Fruit fly (Drosophila melanogaster) whole organism, embryonic: ENCODE results near the gene IleRS-m.

ENCODE experiments used
- Ada2b ChIP-seq: fragments of 200-800 bp; sonication (Bioruptor generic); IDR thresholded peaks from 2 replicates; pipeline ENCODE4 v1.3.6; 2022; ENCODE audit warnings: missing biosample characterization, missing genetic modification characterization
- Atf6 ChIP-seq: fragments of 200-800 bp; sonication (Bioruptor generic); IDR thresholded peaks from 2 replicates; pipeline ENCODE4 v1.3.6; 2022; ENCODE audit warnings: missing biosample characterization, missing genetic modification characterization
- CG1024 ChIP-seq: fragments of 200-800 bp; sonication (Bioruptor generic); IDR thresholded peaks from 2 replicates; pipeline ENCODE4 v1.3.6; 2022; ENCODE audit warnings: missing biosample characterization, missing genetic modification characterization
- CG10959 ChIP-seq: fragments of 200-800 bp; sonication (Bioruptor generic); IDR thresholded peaks from 2 replicates; pipeline ENCODE4 v1.3.6; 2022; ENCODE audit warnings: missing biosample characterization, missing genetic modification characterization
- CG11560 ChIP-seq: fragments of 200-800 bp; sonication (Bioruptor generic); IDR thresholded peaks from 3 replicates; pipeline ENCODE4 v1.3.6; 2022; ENCODE audit warnings: missing biosample characterization, missing genetic modification characterization
- CG12104 ChIP-seq: fragments of 200-800 bp; sonication (Bioruptor generic); optimal IDR thresholded peaks from 3 replicates; lab custom pipeline; 2016; ENCODE audit warnings: missing biosample characterization, missing genetic modification characterization
- CG12769 ChIP-seq: fragments of 200-800 bp; sonication (Bioruptor generic); optimal IDR thresholded peaks from 2 replicates; lab custom pipeline; 2019; ENCODE audit warnings: missing biosample characterization, mild to moderate bottlenecking, missing genetic modification characterization, moderate library complexity
- CG13894 ChIP-seq: fragments of 200-800 bp; sonication (Bioruptor generic); optimal IDR thresholded peaks from 3 replicates; lab custom pipeline; 2018; ENCODE audit warnings: missing biosample characterization, mild to moderate bottlenecking, missing genetic modification characterization, moderate library complexity
- CG15011 ChIP-seq: fragments of 200-800 bp; sonication (Bioruptor generic); optimal IDR thresholded peaks from 3 replicates; lab custom pipeline; 2018; ENCODE audit warnings: missing biosample characterization, mild to moderate bottlenecking, missing genetic modification characterization
- CG1647 ChIP-seq: fragments of 200-800 bp; sonication (Bioruptor generic); optimal IDR thresholded peaks from 3 replicates; lab custom pipeline; 2016; ENCODE audit warnings: missing biosample characterization, missing genetic modification characterization
- CG17328 ChIP-seq: fragments of 200-800 bp; sonication (Bioruptor generic); IDR thresholded peaks from 2 replicates; pipeline ENCODE4 v1.3.6; 2022; ENCODE audit warnings: missing biosample characterization, missing genetic modification characterization
- CG17359 ChIP-seq: fragments of 200-800 bp; sonication (Bioruptor generic); optimal IDR thresholded peaks from 3 replicates; lab custom pipeline; 2018; ENCODE audit warnings: missing biosample characterization, mild to moderate bottlenecking, missing genetic modification characterization, moderate library complexity
- CG34376 ChIP-seq: fragments of 200-800 bp; sonication (Bioruptor generic); optimal IDR thresholded peaks from 2 replicates; lab custom pipeline; 2018; ENCODE audit warnings: missing biosample characterization, mild to moderate bottlenecking, missing genetic modification characterization
- CG3726 ChIP-seq: fragments of 200-800 bp; sonication (Bioruptor generic); IDR thresholded peaks from 3 replicates; pipeline ENCODE4, ENCODE4 v1.3.6; 2022; ENCODE audit warnings: missing biosample characterization, missing genetic modification characterization
- CG4360 ChIP-seq: fragments of 200-800 bp; sonication (Bioruptor generic); IDR thresholded peaks from 2 replicates; pipeline ENCODE4 v1.3.6; 2022; ENCODE audit warnings: missing biosample characterization, missing genetic modification characterization
- CG4730 ChIP-seq: fragments of 200-800 bp; sonication (Bioruptor generic); IDR thresholded peaks from 2 replicates; pipeline ENCODE4 v1.3.6; 2022; ENCODE audit warnings: missing biosample characterization, missing genetic modification characterization
- CG6813 ChIP-seq: fragments of 200-800 bp; sonication (Bioruptor generic); optimal IDR thresholded peaks from 2 replicates; lab custom pipeline; 2017; ENCODE audit warnings: missing biosample characterization, missing genetic modification characterization, mild to moderate bottlenecking, moderate library complexity, missing genetic modification reagents
- CG8359 ChIP-seq: fragments of 200-800 bp; sonication (Bioruptor generic); optimal IDR thresholded peaks from 2 replicates; lab custom pipeline; 2017; ENCODE audit warnings: missing biosample characterization, mild to moderate bottlenecking, missing genetic modification characterization, borderline replicate concordance
- CG8478 ChIP-seq: fragments of >200 bp; optimal IDR thresholded peaks from 2 replicates; lab custom pipeline; 2018
- CG9437 ChIP-seq: fragments of 200-800 bp; sonication (Bioruptor generic); optimal IDR thresholded peaks from 2 replicates; lab custom pipeline; 2018; ENCODE audit warnings: missing biosample characterization, mild to moderate bottlenecking, missing genetic modification characterization
- CG9876 ChIP-seq: fragments of 200-800 bp; sonication (Bioruptor generic); optimal IDR thresholded peaks from 2 replicates; lab custom pipeline; 2016; ENCODE audit warnings: missing biosample characterization, missing genetic modification characterization
- Dip2 ChIP-seq: fragments of 200-800 bp; sonication (Bioruptor generic); IDR thresholded peaks from 2 replicates; pipeline ENCODE4 v1.3.6; 2022; ENCODE audit warnings: missing biosample characterization, missing genetic modification characterization
- Elba2 ChIP-seq: fragments of 200-800 bp; sonication (Bioruptor generic); optimal IDR thresholded peaks from 3 replicates; lab custom pipeline; 2016; ENCODE audit warnings: missing biosample characterization, missing genetic modification characterization
- H15 ChIP-seq: fragments of 200-800 bp; sonication (Bioruptor generic); IDR thresholded peaks from 3 replicates; pipeline ENCODE4 v1.3.6; 2022; ENCODE audit warnings: missing biosample characterization, missing genetic modification characterization
- HLH4C ChIP-seq: fragments of 200-800 bp; sonication (Bioruptor generic); IDR thresholded peaks from 3 replicates; pipeline ENCODE4 v1.3.6; 2022; ENCODE audit warnings: missing biosample characterization, missing genetic modification characterization; ENCODE audit not compliant: partially characterized antibody
- Max ChIP-seq: fragments of 200-800 bp; sonication (Bioruptor generic); optimal IDR thresholded peaks from 2 replicates; lab custom pipeline; 2016; ENCODE audit warnings: missing biosample characterization, mild to moderate bottlenecking, missing genetic modification characterization
- Med ChIP-seq: fragments of 200-800 bp; sonication (Bioruptor generic); peaks from one replicate; lab custom pipeline; 2016; ENCODE audit warnings: missing biosample characterization, missing genetic modification characterization, mild to moderate bottlenecking, inconsistent platforms, moderate library complexity
- Pdp1 ChIP-seq, 2 experiments: fragments of 200-800 bp; sonication (Bioruptor generic); optimal IDR thresholded peaks; 3 replicates each; lab custom pipeline; 2016; ENCODE audit warnings: missing biosample characterization in 2 of 2, missing genetic modification characterization in 2 of 2, mild to moderate bottlenecking in 1 of 2, moderate library complexity in 1 of 2
- Rfx ChIP-seq: fragments of 200-800 bp; sonication (Bioruptor generic); IDR thresholded peaks from 2 replicates; pipeline ENCODE4 v1.3.6; 2022; ENCODE audit warnings: missing biosample characterization, missing genetic modification characterization
- Ssrp ChIP-seq: fragments of 200-800 bp; sonication (Bioruptor generic); optimal IDR thresholded peaks from 2 replicates; lab custom pipeline; 2018; ENCODE audit warnings: missing biosample characterization, mild to moderate bottlenecking, missing genetic modification characterization, moderate library complexity
- Xrp1 ChIP-seq: fragments of 200-800 bp; sonication (Bioruptor generic); IDR thresholded peaks from 2 replicates; pipeline ENCODE4 v1.3.6; 2022; ENCODE audit warnings: missing biosample characterization, missing genetic modification characterization
- ab ChIP-seq: fragments of 200-800 bp; sonication (Bioruptor generic); optimal IDR thresholded peaks from 2 replicates; lab custom pipeline; 2016; ENCODE audit warnings: missing biosample characterization, missing genetic modification characterization
- aop ChIP-seq: fragments of 200-800 bp; sonication (Bioruptor generic); IDR thresholded peaks from 2 replicates; pipeline ENCODE4 v1.3.6; 2022; ENCODE audit warnings: missing biosample characterization, missing genetic modification characterization
- bigmax ChIP-seq: fragments of 200-800 bp; sonication (Bioruptor generic); optimal IDR thresholded peaks from 2 replicates; lab custom pipeline; 2018; ENCODE audit warnings: missing biosample characterization, mild to moderate bottlenecking, missing genetic modification characterization
- bowl ChIP-seq: fragments of 200-800 bp; sonication (Bioruptor generic); IDR thresholded peaks from 2 replicates; pipeline ENCODE4 v1.3.6; 2022; ENCODE audit warnings: missing biosample characterization, missing genetic modification characterization
- caup ChIP-seq: fragments of 200-800 bp; sonication (Bioruptor generic); optimal IDR thresholded peaks from 3 replicates; lab custom pipeline; 2017; ENCODE audit warnings: missing biosample characterization, mild to moderate bottlenecking, missing genetic modification characterization, moderate library complexity; ENCODE audit not compliant: severe bottlenecking
- cg ChIP-seq: fragments of 200-800 bp; sonication (Bioruptor generic); optimal IDR thresholded peaks from 3 replicates; lab custom pipeline; 2019; ENCODE audit warnings: missing biosample characterization, mild to moderate bottlenecking, missing genetic modification characterization, moderate library complexity
- crol ChIP-seq: fragments of 200-800 bp; sonication (Bioruptor generic); IDR thresholded peaks from 2 replicates; pipeline ENCODE4 v1.3.6; 2022; ENCODE audit warnings: missing biosample characterization, missing genetic modification characterization
- crp ChIP-seq, 2 experiments: fragments of 200-800 bp; sonication (Bioruptor generic); optimal IDR thresholded peaks; 2 replicates in 1 of 2; 3 replicates in 1 of 2; lab custom pipeline; 2017; ENCODE audit warnings: missing biosample characterization in 2 of 2, missing genetic modification characterization in 2 of 2, mild to moderate bottlenecking in 1 of 2, moderate library complexity in 1 of 2
- dm ChIP-seq: fragments of 200-800 bp; sonication (Bioruptor generic); optimal IDR thresholded peaks from 3 replicates; lab custom pipeline; 2016; ENCODE audit warnings: missing biosample characterization, missing genetic modification characterization
- fu2 ChIP-seq: fragments of 200-800 bp; sonication (Bioruptor generic); optimal IDR thresholded peaks from 2 replicates; lab custom pipeline; 2016; ENCODE audit warnings: missing biosample characterization, missing genetic modification characterization
- gce ChIP-seq: fragments of 200-800 bp; sonication (Bioruptor generic); IDR thresholded peaks from 3 replicates; pipeline ENCODE4 v1.3.6; 2022; ENCODE audit warnings: missing biosample characterization, missing genetic modification characterization
- gfzf ChIP-seq: fragments of 200-800 bp; sonication (Bioruptor generic); optimal IDR thresholded peaks from 2 replicates; lab custom pipeline; 2016; ENCODE audit warnings: missing biosample characterization, mild to moderate bottlenecking, missing genetic modification characterization, moderate library complexity
- jumu ChIP-seq: fragments of 200-800 bp; sonication (Bioruptor generic); optimal IDR thresholded peaks from 3 replicates; lab custom pipeline; 2016; ENCODE audit warnings: missing biosample characterization, missing genetic modification characterization
- lmd ChIP-seq: fragments of 200-800 bp; sonication (Bioruptor generic); IDR thresholded peaks from 2 replicates; pipeline ENCODE4 v1.3.6; 2022; ENCODE audit warnings: missing biosample characterization, missing genetic modification characterization
- odd ChIP-seq: fragments of 200-800 bp; sonication (Bioruptor generic); optimal IDR thresholded peaks from 2 replicates; lab custom pipeline; 2017; ENCODE audit warnings: missing biosample characterization, mild to moderate bottlenecking, missing genetic modification characterization
- salm ChIP-seq: fragments of 200-800 bp; sonication (Bioruptor generic); optimal IDR thresholded peaks from 2 replicates; lab custom pipeline; 2018; ENCODE audit warnings: missing biosample characterization, mild to moderate bottlenecking, missing genetic modification characterization
- tna ChIP-seq: fragments of 200-800 bp; sonication (Bioruptor generic); IDR thresholded peaks from 2 replicates; pipeline ENCODE4 v1.3.6; 2022; ENCODE audit warnings: missing biosample characterization, missing genetic modification characterization; ENCODE audit not compliant: partially characterized antibody
- tx ChIP-seq: fragments of 200-800 bp; sonication (Bioruptor generic); optimal IDR thresholded peaks from 2 replicates; lab custom pipeline; 2016; ENCODE audit warnings: missing biosample characterization, missing genetic modification characterization
- vvl ChIP-seq: fragments of 200-800 bp; sonication (Bioruptor generic); IDR thresholded peaks from 2 replicates; pipeline ENCODE4 v1.3.6; 2022; ENCODE audit warnings: missing biosample characterization, missing genetic modification characterization

The IleRS-m gene

DNA sequence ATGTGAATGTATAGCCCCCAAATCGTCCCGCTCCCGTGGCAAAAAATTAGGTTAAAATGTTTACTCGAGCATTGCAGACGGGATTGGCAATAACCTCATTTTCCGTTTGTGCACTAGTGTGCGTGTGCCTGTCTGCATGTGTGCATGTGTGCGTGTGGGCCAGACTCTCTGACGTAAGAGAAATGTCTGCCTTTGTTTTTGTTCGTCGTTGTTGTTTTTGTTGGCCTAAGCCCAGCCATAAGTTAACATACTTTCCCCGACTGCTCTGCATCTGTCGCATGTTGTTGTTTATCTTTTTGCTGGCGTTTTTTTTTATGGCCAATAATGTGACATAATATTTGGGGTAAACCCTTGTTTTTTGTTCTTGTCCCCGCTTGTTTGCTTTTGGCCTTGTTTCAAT is 45.2 kb downstream of the IleRS-m start:
- 0 out of 2 replicates have a peak, but pooled peaks have one; percentile 33 for TF ChIP-seq CG10959 (GFP tag; lab: Robert Waterston, UW)
- TF ChIP-seq CG12769 (tag; lab: Kevin White, UChicago) = peak; percentile 45
- TF ChIP-seq cg = peak; percentile 47
- no peak for TF ChIP-seq CG9437 (GFP tag; lab: Kevin White, UChicago)
- TF ChIP-seq Elba2 (GFP tag; lab: Kevin White, UChicago) = no peak
- TF ChIP-seq CG8359 (GFP tag; lab: Kevin White, UChicago) = no peak
- TF ChIP-seq CG4360 (GFP tag; lab: Robert Waterston, UW) = peak; percentile 23; the same call in 1 of the 2 replicates
- 0 out of 3 replicates have a peak, but pooled peaks have one; percentile 52 for TF ChIP-seq CG3726
- TF ChIP-seq Pdp1 (GFP tag; optimal IDR thresholded peaks at IDR 0.05; lab: Kevin White, UChicago) = peak in 1 of 2 experiments; percentile 74
- peak; percentile 19 for TF ChIP-seq CG13894 (tag; lab: Kevin White, UChicago)
- TF ChIP-seq Med (GFP tag; lab: Kevin White, UChicago) = peak; percentile 72

DNA sequence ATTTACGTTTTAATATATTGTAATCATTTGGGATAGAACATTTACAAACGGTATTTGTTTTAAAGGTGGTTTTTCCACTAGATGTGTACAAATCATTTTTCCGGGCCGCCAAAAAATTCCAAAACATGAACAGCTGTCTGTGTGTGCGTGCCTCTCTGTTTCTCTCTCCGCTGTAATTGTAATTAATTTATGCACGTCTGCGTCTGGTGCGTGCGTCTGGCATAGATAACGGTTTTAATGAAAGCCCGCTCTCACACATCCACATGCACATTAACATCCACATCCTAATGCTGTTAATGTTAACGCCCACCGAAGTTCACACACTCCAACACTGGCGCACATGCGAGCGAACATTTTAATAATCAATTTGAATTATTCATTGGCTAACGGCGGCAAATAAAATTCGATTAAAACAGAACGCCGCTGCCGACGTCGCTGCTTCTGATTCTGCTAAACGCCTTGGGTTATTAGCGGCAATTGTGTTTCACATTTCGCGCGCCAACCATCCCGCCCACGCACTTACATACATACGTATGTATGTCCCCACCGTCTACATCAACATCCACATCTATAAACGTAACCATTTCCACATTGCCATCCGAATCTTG is 46.0 kb downstream of the IleRS-m start:
- TF ChIP-seq aop (GFP tag; lab: Robert Waterston, UW) = no peak
- no peak for TF ChIP-seq Rfx (GFP tag; lab: Robert Waterston, UW)
- no peak for TF ChIP-seq CG17359 (tag; lab: Kevin White, UChicago)
- TF ChIP-seq CG9876 (GFP tag; lab: Kevin White, UChicago) = no peak
- TF ChIP-seq lmd (GFP tag; lab: Robert Waterston, UW) = no peak
- no peak for TF ChIP-seq Ssrp (tag; lab: Kevin White, UChicago)
- no peak for TF ChIP-seq gce (GFP tag; lab: Robert Waterston, UW)
- no peak for TF ChIP-seq caup (GFP tag; lab: Kevin White, UChicago)
- no peak for TF ChIP-seq tx (GFP tag; lab: Kevin White, UChicago)
- no peak for TF ChIP-seq CG8478 (lab: Kevin White, UChicago)
- no peak for TF ChIP-seq Max
- TF ChIP-seq odd (GFP tag; lab: Kevin White, UChicago) = no peak
- no peak for TF ChIP-seq crp (GFP tag; optimal IDR thresholded peaks at IDR 0.05; lab: Kevin White, UChicago)
- no peak for TF ChIP-seq CG34376 (GFP tag; lab: Kevin White, UChicago)
- no peak for TF ChIP-seq CG1647 (GFP tag; lab: Kevin White, UChicago)
- no peak for TF ChIP-seq CG12104 (GFP tag; lab: Kevin White, UChicago)
- no peak for TF ChIP-seq ab (GFP tag; lab: Kevin White, UChicago)
- no peak for TF ChIP-seq crol (GFP tag; lab: Robert Waterston, UW)
- no peak for TF ChIP-seq CG4730
- no peak for TF ChIP-seq Atf6 (GFP tag; lab: Robert Waterston, UW)
- no peak for TF ChIP-seq gfzf
- TF ChIP-seq HLH4C (GFP tag; lab: Robert Waterston, UW) = no peak
- no peak for TF ChIP-seq CG11560 (tag; lab: Robert Waterston, UW)
- no peak for TF ChIP-seq dm (GFP tag; lab: Kevin White, UChicago)
- TF ChIP-seq H15 (GFP tag; lab: Robert Waterston, UW) = no peak
- no peak for TF ChIP-seq salm (tag; lab: Kevin White, UChicago)
- no peak for TF ChIP-seq fu2 (GFP tag; lab: Kevin White, UChicago)
- no peak for TF ChIP-seq jumu (GFP tag; lab: Kevin White, UChicago)
- TF ChIP-seq CG1024 = no peak
- no peak for TF ChIP-seq CG15011 (GFP tag; lab: Kevin White, UChicago)
- TF ChIP-seq CG6813 (GFP tag; lab: Kevin White, UChicago) = no peak
- TF ChIP-seq Ada2b (GFP tag; lab: Robert Waterston, UW) = no peak
- TF ChIP-seq bowl (GFP tag; lab: Robert Waterston, UW) = no peak
- no peak for TF ChIP-seq Dip2 (GFP tag; lab: Robert Waterston, UW)
- no peak for TF ChIP-seq Xrp1 (GFP tag; lab: Robert Waterston, UW)
- TF ChIP-seq cg = peak; percentile 40
- TF ChIP-seq bigmax (GFP tag; lab: Kevin White, UChicago) = no peak
- no peak for TF ChIP-seq CG17328 (GFP tag; lab: Robert Waterston, UW)
- peak; percentile 71 for TF ChIP-seq vvl
- no peak for TF ChIP-seq tna (GFP tag; lab: Robert Waterston, UW)
